Worm (Caenorhabditis elegans) whole organism, L2 larva: Measurements from ENCODE around the gene Y39A3CL.4.

Source experiments
- F13H6.1 ChIP-seq: sonication (generic microtip); optimal IDR thresholded peaks from 2 replicates; lab custom pipeline; 2016; ENCODE audit warnings: missing genetic modification characterization, missing compliant biosample characterization
- ceh-82 ChIP-seq: fragments of 150-350 bp; optimal IDR thresholded peaks from 2 replicates; lab custom pipeline; 2014; ENCODE audit warnings: missing biosample characterization, missing genetic modification characterization
- fos-1 ChIP-seq: fragments of 150-350 bp; optimal IDR thresholded peaks from 2 replicates; lab custom pipeline; 2014; ENCODE audit warnings: missing biosample characterization, missing genetic modification characterization
- unc-55 ChIP-seq: fragments of 150-350 bp; sonication (generic microtip); optimal IDR thresholded peaks from 3 replicates; lab custom pipeline; 2014; ENCODE audit warnings: missing biosample characterization, missing genetic modification reagents, missing genetic modification characterization

DNA sequence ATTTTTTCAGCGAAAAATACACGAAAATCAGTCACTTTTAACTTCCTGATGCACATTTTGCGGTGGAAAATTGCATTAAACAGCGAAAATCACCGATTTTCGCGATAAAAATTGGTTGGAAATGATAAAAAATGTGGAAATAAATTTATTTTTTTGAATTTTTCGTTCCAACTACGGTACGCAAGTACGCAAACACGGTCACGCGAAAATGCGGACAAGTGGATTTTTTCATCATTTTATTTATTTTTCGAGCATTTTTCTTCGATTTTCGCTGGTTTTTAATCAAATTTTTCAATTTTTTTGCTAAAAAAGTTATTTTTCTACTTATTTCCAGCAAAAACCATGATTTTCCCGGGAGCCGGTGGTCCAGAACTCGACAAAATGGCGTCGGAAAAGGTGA, 401 bp downstream of the Y39A3CL.4 start, which contains the start of gene Y39A3CL.3:
- TF ChIP-seq ceh-82 (tag; lab: Kevin White, UChicago): no peak
- TF ChIP-seq F13H6.1 (tag; lab: Kevin White, UChicago): no peak
- peak; percentile 55 for TF ChIP-seq unc-55
- TF ChIP-seq fos-1 (tag; lab: Kevin White, UChicago): no peak
